Worm (Caenorhabditis elegans) whole organism, late embryonic: ENCODE data around the gene srj-38.

ENCODE experiments used
- ceh-18 ChIP-seq: sonication (generic microtip); optimal IDR thresholded peaks from 2 replicates; lab custom pipeline; 2016; ENCODE audit warnings: missing genetic modification characterization, missing compliant biosample characterization
- fax-1 ChIP-seq: sonication (generic microtip); optimal IDR thresholded peaks from 2 replicates; lab custom pipeline; 2016; ENCODE audit warnings: missing genotype, missing genetic modification characterization, missing compliant biosample characterization
- lin-11 ChIP-seq: fragments of 200-800 bp; sonication (Bioruptor generic); optimal IDR thresholded peaks from 2 replicates; lab custom pipeline; 2018; ENCODE audit warnings: mild to moderate bottlenecking, missing genetic modification characterization, missing compliant biosample characterization
- odd-2 ChIP-seq: sonication (generic microtip); optimal IDR thresholded peaks from 2 replicates; lab custom pipeline; 2017; ENCODE audit warnings: antibody characterized with exemption, mild to moderate bottlenecking, missing genetic modification characterization, missing compliant biosample characterization
- ref-2 ChIP-seq: sonication (generic microtip); optimal IDR thresholded peaks from 2 replicates; lab custom pipeline; 2016; ENCODE audit warnings: missing genetic modification characterization, missing compliant biosample characterization
- rnt-1 ChIP-seq: sonication (generic microtip); optimal IDR thresholded peaks from 2 replicates; lab custom pipeline; 2016; ENCODE audit warnings: missing genetic modification characterization, missing compliant biosample characterization
- sox-4 ChIP-seq: sonication (generic microtip); optimal IDR thresholded peaks from 2 replicates; lab custom pipeline; 2017; ENCODE audit warnings: mild to moderate bottlenecking, missing genetic modification characterization, inconsistent platforms, missing compliant biosample characterization
- tbx-7 ChIP-seq: sonication (generic microtip); optimal IDR thresholded peaks from 2 replicates; lab custom pipeline; 2016; ENCODE audit warnings: missing genotype, missing genetic modification characterization, missing compliant biosample characterization

DNA sequence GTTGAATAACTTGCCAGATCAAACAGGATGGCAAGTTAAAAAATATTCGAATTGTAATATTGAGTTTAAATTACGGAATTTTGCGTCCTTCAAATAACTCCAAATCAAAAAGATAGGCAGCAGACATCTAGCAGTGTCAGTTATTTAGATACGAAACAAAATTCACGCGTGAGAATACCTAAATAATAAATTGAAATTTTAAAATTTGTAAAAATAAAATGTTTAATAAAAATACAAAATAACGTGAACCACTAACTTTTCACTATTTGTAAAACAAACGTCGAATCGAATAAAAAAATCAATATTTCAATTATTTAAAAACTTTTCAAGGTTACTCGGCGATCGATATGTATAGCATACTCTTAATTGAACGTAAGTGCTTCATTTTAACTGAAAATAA, 8.3 kb downstream of the srj-38 start, which contains the start of gene T02B11.9:
- TF ChIP-seq sox-4 (tag; lab: Kevin White, UChicago) = no peak
- TF ChIP-seq odd-2 (tag; lab: Kevin White, UChicago) = no peak
- no peak for TF ChIP-seq fax-1 (tag; lab: Kevin White, UChicago)
- no peak for TF ChIP-seq tbx-7 (tag; lab: Kevin White, UChicago)
- no peak for TF ChIP-seq lin-11 (tag; lab: Kevin White, UChicago)
- TF ChIP-seq ceh-18 (tag; lab: Kevin White, UChicago) = no peak
- no peak for TF ChIP-seq rnt-1
- TF ChIP-seq ref-2 = no peak
